Fruit fly (Drosophila melanogaster) whole organism, embryonic: ENCODE data around the gene CG9328.
A peak's percentile ranks its signal among the peaks of the same experiment; 100 is the strongest.

Experiments
- Atf6 ChIP-seq: fragments of 200-800 bp; sonication (Bioruptor generic); IDR thresholded peaks from 2 replicates; pipeline ENCODE4 v1.3.6; 2022; ENCODE audit warnings: missing biosample characterization, missing genetic modification characterization
- Bgb ChIP-seq: fragments of 200-800 bp; sonication (Bioruptor generic); IDR thresholded peaks from 2 replicates; pipeline ENCODE4 v1.3.6; 2022; ENCODE audit warnings: missing biosample characterization, missing genetic modification characterization; ENCODE audit not compliant: partially characterized antibody
- CG1024 ChIP-seq: fragments of 200-800 bp; sonication (Bioruptor generic); IDR thresholded peaks from 2 replicates; pipeline ENCODE4 v1.3.6; 2022; ENCODE audit warnings: missing biosample characterization, missing genetic modification characterization
- CG10462 ChIP-seq: fragments of 200-800 bp; sonication (Bioruptor generic); optimal IDR thresholded peaks from 2 replicates; lab custom pipeline; 2016; ENCODE audit warnings: missing biosample characterization, missing genetic modification characterization
- CG12155 ChIP-seq: fragments of 200-800 bp; sonication (Bioruptor generic); optimal IDR thresholded peaks from 3 replicates; lab custom pipeline; 2016; ENCODE audit warnings: missing biosample characterization, missing genetic modification characterization
- CG12769 ChIP-seq: fragments of 200-800 bp; sonication (Bioruptor generic); optimal IDR thresholded peaks from 2 replicates; lab custom pipeline; 2019; ENCODE audit warnings: missing biosample characterization, mild to moderate bottlenecking, missing genetic modification characterization, moderate library complexity
- CG13424 ChIP-seq: fragments of 200-800 bp; sonication (Bioruptor generic); optimal IDR thresholded peaks from 2 replicates; lab custom pipeline; 2019; ENCODE audit warnings: missing biosample characterization, mild to moderate bottlenecking, missing genetic modification characterization, moderate library complexity
- CG16863 ChIP-seq: fragments of 200-800 bp; sonication (Bioruptor generic); optimal IDR thresholded peaks from 3 replicates; lab custom pipeline; 2016; ENCODE audit warnings: missing biosample characterization, missing genetic modification characterization
- CG17328 ChIP-seq: fragments of 200-800 bp; sonication (Bioruptor generic); IDR thresholded peaks from 2 replicates; pipeline ENCODE4 v1.3.6; 2022; ENCODE audit warnings: missing biosample characterization, missing genetic modification characterization
- CG4282 ChIP-seq: fragments of 200-800 bp; sonication (Bioruptor generic); optimal IDR thresholded peaks from 2 replicates; lab custom pipeline; 2016; ENCODE audit warnings: missing biosample characterization, missing genetic modification characterization
- CG4404 ChIP-seq: fragments of 200-800 bp; sonication (Bioruptor generic); IDR thresholded peaks from 2 replicates; pipeline ENCODE4 v1.3.6; 2022; ENCODE audit warnings: missing biosample characterization, missing genetic modification characterization
- CG4707 ChIP-seq: fragments of 200-800 bp; sonication (Bioruptor generic); optimal IDR thresholded peaks from 2 replicates; lab custom pipeline; 2018; ENCODE audit warnings: missing biosample characterization, mild to moderate bottlenecking, missing genetic modification characterization, moderate library complexity
- CG6272 ChIP-seq: fragments of 200-800 bp; sonication (Bioruptor generic); IDR thresholded peaks from 2 replicates; pipeline ENCODE4 v1.3.6; 2022; ENCODE audit warnings: missing biosample characterization, missing genetic modification characterization
- CG7745 ChIP-seq: fragments of 200-800 bp; sonication (Bioruptor generic); optimal IDR thresholded peaks from 2 replicates; lab custom pipeline; 2018; ENCODE audit warnings: missing biosample characterization, mild to moderate bottlenecking, missing genetic modification characterization, moderate library complexity
- CG8359 ChIP-seq: fragments of 200-800 bp; sonication (Bioruptor generic); optimal IDR thresholded peaks from 2 replicates; lab custom pipeline; 2017; ENCODE audit warnings: missing biosample characterization, mild to moderate bottlenecking, missing genetic modification characterization, borderline replicate concordance
- CTCF ChIP-seq: fragments of 200-800 bp; sonication (Bioruptor generic); optimal IDR thresholded peaks from 2 replicates; lab custom pipeline; 2017; ENCODE audit warnings: missing biosample characterization, mild to moderate bottlenecking, missing genetic modification characterization, moderate library complexity
- D ChIP-seq, 2 experiments: fragments of 200-800 bp in 1 of 2; fragments of >200 bp in 1 of 2; sonication (Bioruptor generic) in 1 of 2; optimal IDR thresholded peaks; 2 replicates in 1 of 2; 3 replicates in 1 of 2; lab custom pipeline; 2017; ENCODE audit warnings: mild to moderate bottlenecking in 1 of 2, missing biosample characterization in 1 of 2, missing genetic modification characterization in 1 of 2, missing genetic modification reagents in 1 of 2
- Drgx ChIP-seq: fragments of 200-800 bp; sonication (Bioruptor generic); IDR thresholded peaks from 2 replicates; pipeline ENCODE4 v1.3.6; 2022; ENCODE audit warnings: missing biosample characterization, missing genetic modification characterization
- E2f1 ChIP-seq: fragments of 200-800 bp; sonication (Bioruptor generic); IDR thresholded peaks from 2 replicates; pipeline ENCODE4 v1.3.6; 2022; ENCODE audit warnings: missing biosample characterization, missing genetic modification characterization
- Ets97D ChIP-seq: fragments of 200-800 bp; sonication (Bioruptor generic); optimal IDR thresholded peaks from 3 replicates; lab custom pipeline; 2016; ENCODE audit warnings: missing biosample characterization, missing genetic modification characterization
- Fer1 ChIP-seq: fragments of 200-800 bp; sonication (Bioruptor generic); optimal IDR thresholded peaks from 2 replicates; lab custom pipeline; 2017; ENCODE audit warnings: missing biosample characterization, mild to moderate bottlenecking, missing genetic modification characterization
- Fer3 ChIP-seq: fragments of 200-800 bp; sonication (Bioruptor generic); optimal IDR thresholded peaks from 2 replicates; lab custom pipeline; 2018; ENCODE audit warnings: missing biosample characterization, mild to moderate bottlenecking, missing genetic modification characterization, moderate library complexity
- Hmr ChIP-seq: fragments of 200-800 bp; sonication (Bioruptor generic); optimal IDR thresholded peaks from 3 replicates; lab custom pipeline; 2017; ENCODE audit warnings: mild to moderate bottlenecking, missing biosample characterization, missing genetic modification reagents, missing genetic modification characterization
- NK7.1 ChIP-seq: fragments of 200-800 bp; sonication (Bioruptor generic); optimal IDR thresholded peaks from 3 replicates; lab custom pipeline; 2016; ENCODE audit warnings: missing biosample characterization, missing genetic modification characterization
- NfI ChIP-seq: fragments of 200-800 bp; sonication (Bioruptor generic); optimal IDR thresholded peaks from 3 replicates; lab custom pipeline; 2018; ENCODE audit warnings: missing biosample characterization, mild to moderate bottlenecking, missing genetic modification characterization, moderate library complexity
- btn ChIP-seq: fragments of 200-800 bp; sonication (Bioruptor generic); optimal IDR thresholded peaks from 2 replicates; lab custom pipeline; 2016; ENCODE audit warnings: missing biosample characterization, missing genetic modification characterization
- cad ChIP-seq: fragments of >200 bp; optimal IDR thresholded peaks from 2 replicates; lab custom pipeline; 2017; ENCODE audit warnings: missing biosample characterization, missing genetic modification characterization
- cas ChIP-seq: fragments of 200-800 bp; sonication (Bioruptor generic); IDR thresholded peaks from 2 replicates; pipeline ENCODE4 v1.3.6; 2022; ENCODE audit warnings: missing biosample characterization, missing genetic modification characterization
- crc ChIP-seq: fragments of 200-800 bp; sonication (Bioruptor generic); optimal IDR thresholded peaks from 2 replicates; lab custom pipeline; 2016; ENCODE audit warnings: missing biosample characterization, missing genetic modification characterization
- dimm ChIP-seq: fragments of 200-800 bp; sonication (Bioruptor generic); IDR thresholded peaks from 2 replicates; pipeline ENCODE4 v1.3.6; 2022; ENCODE audit warnings: missing biosample characterization, missing genetic modification characterization
- dmrt99B ChIP-seq: fragments of 200-800 bp; sonication (Bioruptor generic); optimal IDR thresholded peaks from 2 replicates; lab custom pipeline; 2018; ENCODE audit warnings: missing biosample characterization, mild to moderate bottlenecking, missing genetic modification characterization, moderate library complexity
- fd3F ChIP-seq: fragments of 200-800 bp; sonication (Bioruptor generic); optimal IDR thresholded peaks from 2 replicates; lab custom pipeline; 2018; ENCODE audit warnings: missing biosample characterization, mild to moderate bottlenecking, missing genetic modification characterization, moderate library complexity
- fd64A ChIP-seq: fragments of 200-800 bp; sonication (Bioruptor generic); optimal IDR thresholded peaks from 3 replicates; lab custom pipeline; 2018; ENCODE audit warnings: missing biosample characterization, mild to moderate bottlenecking, missing genetic modification characterization
- gro ChIP-seq: fragments of 200-800 bp; sonication (Bioruptor generic); optimal IDR thresholded peaks from 2 replicates; lab custom pipeline; 2016; ENCODE audit warnings: missing biosample characterization, missing genetic modification characterization
- gsb-n ChIP-seq: fragments of 200-800 bp; sonication (Bioruptor generic); optimal IDR thresholded peaks from 3 replicates; lab custom pipeline; 2018; ENCODE audit warnings: missing biosample characterization, mild to moderate bottlenecking, missing genetic modification characterization
- gt ChIP-seq: fragments of 200-800 bp; sonication (Bioruptor generic); IDR thresholded peaks from 2 replicates; pipeline ENCODE4 v1.3.6; 2022; ENCODE audit warnings: missing biosample characterization, missing genetic modification characterization
- h ChIP-seq: fragments of >200 bp; optimal IDR thresholded peaks from 2 replicates; lab custom pipeline; 2017
- kni ChIP-seq: fragments of 200-800 bp; sonication (Bioruptor generic); optimal IDR thresholded peaks from 3 replicates; lab custom pipeline; 2017; ENCODE audit warnings: mild to moderate bottlenecking, missing biosample characterization, missing genetic modification reagents, missing genetic modification characterization
- maf-S ChIP-seq: fragments of 200-800 bp; sonication (Bioruptor generic); optimal IDR thresholded peaks from 2 replicates; lab custom pipeline; 2016; ENCODE audit warnings: missing biosample characterization, missing genetic modification characterization
- mam ChIP-seq: fragments of 200-800 bp; sonication (Bioruptor generic); optimal IDR thresholded peaks from 3 replicates; lab custom pipeline; 2016; ENCODE audit warnings: missing biosample characterization, missing genetic modification characterization
- pan ChIP-seq, 4 experiments: fragments of >200 bp in 3 of 4; fragments of 200-800 bp in 1 of 4; sonication (Bioruptor generic) in 1 of 4; optimal IDR thresholded peaks in 3 of 4; IDR thresholded peaks in 1 of 4; 2 replicates each; pipeline versions ENCODE4 v1.3.6 to Lab custom; 2017 to 2022; ENCODE audit warnings: missing biosample characterization in 2 of 4, missing genetic modification characterization in 2 of 4, mixed read lengths in 1 of 4
- pho ChIP-seq: fragments of 200-800 bp; sonication (Bioruptor generic); optimal IDR thresholded peaks from 2 replicates; lab custom pipeline; 2016; ENCODE audit warnings: missing biosample characterization, missing genetic modification characterization
- sens ChIP-seq: fragments of 200-800 bp; sonication (Bioruptor generic); peaks from one replicate; lab custom pipeline; 2016; ENCODE audit warnings: missing biosample characterization, missing genetic modification characterization
- toy ChIP-seq: fragments of 200-800 bp; sonication (Bioruptor generic); IDR thresholded peaks from 2 replicates; pipeline ENCODE4 v1.3.6; 2022; ENCODE audit warnings: missing biosample characterization, missing genetic modification characterization
- tup ChIP-seq: fragments of 200-800 bp; sonication (Bioruptor generic); optimal IDR thresholded peaks from 2 replicates; lab custom pipeline; 2016; ENCODE audit warnings: missing biosample characterization, mild to moderate bottlenecking, missing genetic modification characterization, moderate library complexity
- usp ChIP-seq: fragments of >200 bp; optimal IDR thresholded peaks from 2 replicates; lab custom pipeline; 2017; ENCODE audit warnings: missing biosample characterization, missing genetic modification characterization
- wek ChIP-seq: fragments of 200-800 bp; sonication (Bioruptor generic); optimal IDR thresholded peaks from 3 replicates; lab custom pipeline; 2018; ENCODE audit warnings: missing biosample characterization, mild to moderate bottlenecking, missing genetic modification characterization, moderate library complexity
- zen2 ChIP-seq: fragments of 200-800 bp; sonication (Bioruptor generic); IDR thresholded peaks from 3 replicates; pipeline ENCODE4 v1.3.6; 2022; ENCODE audit warnings: missing biosample characterization, missing genetic modification characterization; ENCODE audit not compliant: partially characterized antibody

The CG9328 gene

DNA sequence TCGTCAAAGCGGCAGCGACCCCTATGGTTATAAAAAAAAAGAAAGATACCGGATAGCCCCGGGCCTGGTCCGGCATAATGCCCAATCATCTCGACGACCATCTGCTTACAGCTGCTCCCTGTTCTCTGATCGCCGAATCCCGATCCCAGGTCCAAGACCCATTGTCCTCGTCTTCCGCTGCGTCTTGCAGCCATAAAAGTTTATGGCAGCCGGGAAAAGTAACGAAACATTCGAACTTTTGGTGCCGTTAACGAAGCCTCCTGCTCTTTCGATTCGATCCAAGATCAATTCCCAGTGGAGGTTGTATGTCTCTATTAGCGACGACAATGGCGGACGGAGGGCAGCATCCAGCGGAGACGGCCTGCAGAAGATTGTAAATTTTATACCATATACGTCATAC lies 12.2 kb upstream of the CG9328 start:
- TF ChIP-seq cad (GFP tag; lab: Kevin White, UChicago) (peak; percentile 95), h (lab: Kevin White, UChicago) (no peak), CG6272 (GFP tag; lab: Robert Waterston, UW) (no peak)

DNA sequence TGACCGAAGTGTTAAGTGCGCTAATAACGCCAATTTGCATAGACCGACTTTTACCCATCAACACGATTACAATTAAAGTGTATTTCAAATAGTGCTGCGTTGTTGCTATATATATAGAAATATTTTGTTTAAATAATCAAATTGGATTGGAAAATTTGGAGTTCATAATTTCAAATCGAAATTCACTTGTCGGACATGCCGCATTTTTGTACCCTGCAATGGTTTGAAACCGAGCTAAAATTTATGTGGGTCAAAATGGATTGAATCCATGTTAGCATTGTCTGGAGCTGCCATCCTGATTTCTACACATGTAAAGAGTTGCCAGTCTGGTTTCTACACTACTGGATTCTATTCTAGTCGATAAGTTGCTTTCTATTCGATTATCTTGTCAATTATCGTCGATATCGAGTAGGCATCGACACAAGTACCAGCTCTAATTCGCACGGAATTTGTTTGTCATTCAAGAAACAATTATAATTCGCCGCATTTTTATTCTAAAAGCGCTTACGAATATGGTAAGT lies 10.2 kb upstream of the CG9328 start, which contains the start of gene Pomp:
Pomp (plus strand) TSS at position 386 of the 521 bp plus-strand sequence.
- TF ChIP-seq CG17328 (peak; percentile 89), fd3F (GFP tag; lab: Kevin White, UChicago) (peak; percentile 67), maf-S (peak; percentile 62), fd64A (GFP tag; lab: Kevin White, UChicago) (peak; percentile 48), gsb-n (peak; percentile 80), CG12769 (peak; percentile 90), cas (GFP tag; lab: Robert Waterston, UW) (0 out of 2 replicates have a peak, but pooled peaks have one; percentile 52), D (optimal IDR thresholded peaks at IDR 0.05; lab: Kevin White, UChicago) (no peak), D (GFP tag; optimal IDR thresholded peaks at IDR 0.05; lab: Kevin White, UChicago) (peak; percentile 73), CTCF (GFP tag; lab: Kevin White, UChicago) (peak; percentile 78), CG8359 (GFP tag; lab: Kevin White, UChicago) (peak; percentile 49), CG16863 (GFP tag; lab: Kevin White, UChicago) (peak; percentile 97), CG13424 (tag; lab: Kevin White, UChicago) (peak; percentile 71), tup (GFP tag; lab: Kevin White, UChicago) (peak; percentile 72), CG4282 (no peak), zen2 (GFP tag; lab: Robert Waterston, UW) (peak; percentile 26; the same call in 1 of the 3 replicates), CG4707 (GFP tag; lab: Kevin White, UChicago) (peak; percentile 37), usp (GFP tag; lab: Kevin White, UChicago) (no peak), crc (GFP tag; lab: Kevin White, UChicago) (peak; percentile 39), Ets97D (GFP tag; lab: Kevin White, UChicago) (peak; percentile 71), CG4404 (GFP tag; lab: Robert Waterston, UW) (peak; percentile 78), mam (GFP tag; lab: Kevin White, UChicago) (peak; percentile 76), Fer1 (GFP tag; lab: Kevin White, UChicago) (peak; percentile 86), Bgb (GFP tag; lab: Robert Waterston, UW) (peak; percentile 71; the same call in 1 of the 2 replicates), E2f1 (GFP tag; lab: Robert Waterston, UW) (peak; percentile 91), pho (peak; percentile 33), CG7745 (no peak), CG12155 (GFP tag; lab: Kevin White, UChicago) (peak; percentile 86), NfI (GFP tag; lab: Kevin White, UChicago) (peak; percentile 71), btn (GFP tag; lab: Kevin White, UChicago) (no peak), Hmr (GFP tag; lab: Kevin White, UChicago) (peak; percentile 89), dmrt99B (tag; lab: Kevin White, UChicago) (peak; percentile 89), CG1024 (GFP tag; lab: Robert Waterston, UW) (peak; percentile 64), Fer3 (tag; lab: Kevin White, UChicago) (peak; percentile 89), gro (peak; percentile 68), gt (peak; percentile 64), pan (optimal IDR thresholded peaks at IDR 0.05; lab: Kevin White, UChicago) (peak in 1 of 2 experiments; percentile 5), pan (GFP tag; optimal IDR thresholded peaks at IDR 0.05 in 1 of 2, IDR thresholded peaks at IDR 0.05 in 1 of 2) (peak in 1 of 2 experiments; percentile 91), toy (GFP tag; lab: Robert Waterston, UW) (peak; percentile 57; the same call in 1 of the 2 replicates), Atf6 (GFP tag; lab: Robert Waterston, UW) (peak; percentile 89), CG10462 (GFP tag; lab: Kevin White, UChicago) (peak; percentile 79), dimm (GFP tag; lab: Robert Waterston, UW) (peak; percentile 70; the same call in 1 of the 2 replicates), sens (peak; percentile 80), NK7.1 (GFP tag; lab: Kevin White, UChicago) (no peak), kni (GFP tag; lab: Kevin White, UChicago) (no peak), Drgx (GFP tag; lab: Robert Waterston, UW) (peak; percentile 82), wek (GFP tag; lab: Kevin White, UChicago) (peak; percentile 56)
